Fruit fly (Drosophila melanogaster): ENCODE results near the gene CG33490.
"Not testable (repeated sequence)": the region's sequence is repeated elsewhere in the genome, so short reads cannot be mapped to it uniquely, and the experiment has no call there.

Gene CG33490

dm6 chr3L:11596585-11597252 lies 22.3 kb upstream of the CG33490 start, which contains the start of gene CG7368:
Gene CG7368, plus strand, starts transcription at chr3L:11597202.
- TF ChIP-seq pan (optimal IDR thresholded peaks at IDR 0.05) (no peak), psq (optimal IDR thresholded peaks at IDR 0.05) (no peak), CG8478 (optimal IDR thresholded peaks at IDR 0.05) (no peak), usp (GFP tag; optimal IDR thresholded peaks at IDR 0.05) (no peak), EcR (GFP tag; optimal IDR thresholded peaks at IDR 0.05) (no peak), Dll (optimal IDR thresholded peaks at IDR 0.05) (no peak)

DNA sequence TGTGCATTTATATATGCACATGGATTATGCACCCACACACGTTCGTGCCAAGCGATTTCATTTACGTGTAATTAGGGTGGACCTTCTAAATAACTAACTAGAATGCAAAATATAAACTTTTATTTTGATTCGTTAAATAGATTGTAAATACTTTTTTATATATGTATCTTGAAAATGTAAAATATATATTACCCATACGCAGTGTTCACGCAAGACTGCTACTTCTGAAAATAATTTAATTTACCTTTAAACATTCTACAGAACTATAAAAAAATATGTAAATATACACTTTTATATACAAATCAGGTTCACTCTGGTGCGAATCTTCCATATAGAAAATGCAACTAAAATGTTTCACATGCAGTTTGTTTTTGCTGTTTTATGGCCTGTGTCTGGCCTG lies 19.3 kb upstream of the CG33490 start:
- no peak for TF ChIP-seq EcR (GFP tag; optimal IDR thresholded peaks at IDR 0.05)
- no peak for TF ChIP-seq Dll (optimal IDR thresholded peaks at IDR 0.05)
- TF ChIP-seq pan (optimal IDR thresholded peaks at IDR 0.05), result no peak
- TF ChIP-seq psq (optimal IDR thresholded peaks at IDR 0.05), result no peak
- no peak for TF ChIP-seq usp (GFP tag; optimal IDR thresholded peaks at IDR 0.05)
- TF ChIP-seq CG8478 (optimal IDR thresholded peaks at IDR 0.05), result no peak

DNA sequence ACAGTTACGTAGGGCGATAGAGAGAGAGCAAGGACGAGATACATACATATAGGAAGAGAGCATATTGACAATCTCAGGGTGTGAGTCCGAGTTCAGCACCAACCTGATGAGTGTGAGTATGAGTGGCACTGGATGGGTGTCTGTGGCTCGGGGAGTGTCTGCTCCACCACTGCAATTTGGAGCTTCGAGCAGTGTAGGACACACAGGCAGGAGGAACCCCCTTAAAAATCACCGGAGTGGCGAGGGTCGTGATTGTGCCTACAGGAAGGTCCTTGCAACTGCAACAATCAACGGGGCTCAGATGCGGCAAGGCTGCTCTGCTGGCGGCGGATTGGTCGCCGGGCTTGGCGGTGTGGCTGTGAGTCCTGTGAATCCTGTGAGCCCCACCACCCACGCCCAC lies 17.3 kb upstream of the CG33490 start:
- no peak for TF ChIP-seq pan (optimal IDR thresholded peaks at IDR 0.05)

dm6 chr3L:11591131-11591530 lies 16.7 kb upstream of the CG33490 start, which contains the start of gene CG33268:
Gene CG33268, minus strand, starts transcription at chr3L:11591231.
- TF ChIP-seq Dll (optimal IDR thresholded peaks at IDR 0.05), result no peak
- TF ChIP-seq CG8478 (optimal IDR thresholded peaks at IDR 0.05), result no peak
- no peak for TF ChIP-seq psq (optimal IDR thresholded peaks at IDR 0.05)
- no peak for TF ChIP-seq pan (optimal IDR thresholded peaks at IDR 0.05)
- TF ChIP-seq usp (GFP tag; optimal IDR thresholded peaks at IDR 0.05), result no peak
- TF ChIP-seq EcR (GFP tag; optimal IDR thresholded peaks at IDR 0.05), result no peak

DNA sequence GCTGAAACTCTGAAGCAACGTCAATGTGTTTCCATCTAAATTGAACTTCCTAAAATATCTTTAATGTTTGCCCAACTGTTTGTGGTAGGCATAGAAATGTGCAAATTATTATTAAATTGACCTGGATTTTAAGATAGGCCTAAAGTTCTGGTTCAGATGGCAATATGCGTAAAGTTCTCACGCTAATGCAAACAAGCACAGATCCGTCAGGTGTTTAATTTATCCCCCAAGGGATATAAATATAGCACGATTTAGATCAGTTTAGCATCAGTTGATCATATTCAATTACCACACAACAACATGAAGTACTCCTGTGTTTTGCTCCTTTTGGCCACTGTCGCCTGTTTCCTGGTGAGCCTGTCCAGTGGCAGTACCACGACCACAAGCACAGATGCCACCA lies 14.9 kb upstream of the CG33490 start, which contains the start of gene CG7377:
Gene CG7377, plus strand, starts transcription at position 301 of the 400 bp plus-strand sequence.
- TF ChIP-seq pan (optimal IDR thresholded peaks at IDR 0.05); psq (optimal IDR thresholded peaks at IDR 0.05); usp (GFP tag; optimal IDR thresholded peaks at IDR 0.05): not testable (repeated sequence)

- no peak for TF ChIP-seq usp (GFP tag; optimal IDR thresholded peaks at IDR 0.05)
- TF ChIP-seq CG8478 (optimal IDR thresholded peaks at IDR 0.05), result no peak
- TF ChIP-seq psq (optimal IDR thresholded peaks at IDR 0.05), result no peak
- no peak for TF ChIP-seq pan (optimal IDR thresholded peaks at IDR 0.05)
These were observed 14.1 kb upstream of the CG33490 start for dm6 chr3L:11588594-11588993.

dm6 chr3L:11587720-11588580 lies 13.5 kb upstream of the CG33490 start, which contains the start of gene rt:
Gene rt, minus strand, starts transcription at chr3L:11587770.
- TF ChIP-seq CG8478 (optimal IDR thresholded peaks at IDR 0.05) (no peak), usp (GFP tag; optimal IDR thresholded peaks at IDR 0.05) (no peak), EcR (GFP tag; optimal IDR thresholded peaks at IDR 0.05) (no peak), psq (optimal IDR thresholded peaks at IDR 0.05) (no peak), Dll (optimal IDR thresholded peaks at IDR 0.05) (no peak), pan (optimal IDR thresholded peaks at IDR 0.05) (no peak)

dm6 chr3L:11586794-11587462 lies 12.5 kb upstream of the CG33490 start:
- TF ChIP-seq usp (GFP tag; optimal IDR thresholded peaks at IDR 0.05) (no peak), CG8478 (optimal IDR thresholded peaks at IDR 0.05) (no peak), Dll (optimal IDR thresholded peaks at IDR 0.05) (peak; percentile 70)

DNA sequence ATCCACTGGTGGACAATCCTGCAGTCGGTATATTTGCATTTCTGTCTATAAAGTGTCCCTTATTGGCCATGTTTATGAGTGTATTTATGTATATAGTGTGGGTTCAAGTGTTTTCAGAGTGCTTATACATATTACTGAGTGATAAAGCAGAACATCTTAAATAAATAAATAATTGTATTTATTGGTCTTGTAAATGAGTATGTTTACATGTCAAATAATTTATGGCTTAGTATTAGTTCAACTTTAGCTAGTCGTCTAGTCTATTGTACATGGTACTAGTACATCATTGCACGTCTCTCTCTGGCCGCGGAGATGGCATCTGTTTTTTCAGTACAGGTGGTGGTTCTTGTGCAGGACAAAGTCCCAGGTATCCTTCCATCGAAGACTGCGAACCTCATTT lies 9.5 kb upstream of the CG33490 start, which contains the start of gene CG32086:
Gene CG32086, minus strand, starts transcription at position 101 of the 400 bp plus-strand sequence.
- no peak for TF ChIP-seq usp (GFP tag; optimal IDR thresholded peaks at IDR 0.05)
- TF ChIP-seq CG8478 (optimal IDR thresholded peaks at IDR 0.05), result no peak
- TF ChIP-seq pan (optimal IDR thresholded peaks at IDR 0.05), result no peak
- TF ChIP-seq Dll (optimal IDR thresholded peaks at IDR 0.05), result no peak
- no peak for TF ChIP-seq psq (optimal IDR thresholded peaks at IDR 0.05)
- no peak for TF ChIP-seq EcR (GFP tag; optimal IDR thresholded peaks at IDR 0.05)

DNA sequence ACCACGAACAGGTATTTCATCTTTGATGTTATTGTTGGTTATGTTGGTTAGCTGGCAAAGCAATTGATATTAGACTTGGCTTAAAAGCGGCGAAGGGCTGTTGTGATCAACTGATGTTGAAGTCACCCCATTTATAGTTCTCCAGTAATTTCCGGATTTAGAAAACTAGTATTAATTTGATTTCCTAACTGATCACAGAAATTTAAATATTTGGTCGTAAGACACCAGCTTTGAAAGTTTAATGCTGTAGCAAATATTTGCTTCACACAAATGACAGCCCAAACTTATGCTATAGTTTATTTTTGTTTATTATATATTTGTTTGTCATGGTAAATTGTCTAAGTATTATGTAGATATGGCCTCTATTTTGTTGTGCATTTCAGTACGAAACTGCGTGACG lies 7.6 kb upstream of the CG33490 start, which contains the start of gene CG33269:
Gene CG33269, minus strand, starts transcription at position 101 of the 400 bp plus-strand sequence.
- TF ChIP-seq Dll (optimal IDR thresholded peaks at IDR 0.05), result no peak
- no peak for TF ChIP-seq psq (optimal IDR thresholded peaks at IDR 0.05)
- no peak for TF ChIP-seq EcR (GFP tag; optimal IDR thresholded peaks at IDR 0.05)
- no peak for TF ChIP-seq usp (GFP tag; optimal IDR thresholded peaks at IDR 0.05)
- TF ChIP-seq pan (optimal IDR thresholded peaks at IDR 0.05), result no peak
- TF ChIP-seq CG8478 (optimal IDR thresholded peaks at IDR 0.05), result no peak

dm6 chr3L:11580919-11581318 lies 6.5 kb upstream of the CG33490 start, which contains the start of gene CG43391:
Gene CG43391, minus strand, starts transcription at chr3L:11581019.
- TF ChIP-seq EcR (GFP tag; optimal IDR thresholded peaks at IDR 0.05) (no peak), psq (optimal IDR thresholded peaks at IDR 0.05) (no peak), usp (GFP tag; optimal IDR thresholded peaks at IDR 0.05) (no peak), Dll (optimal IDR thresholded peaks at IDR 0.05) (no peak), CG8478 (optimal IDR thresholded peaks at IDR 0.05) (no peak), pan (optimal IDR thresholded peaks at IDR 0.05) (no peak)

DNA sequence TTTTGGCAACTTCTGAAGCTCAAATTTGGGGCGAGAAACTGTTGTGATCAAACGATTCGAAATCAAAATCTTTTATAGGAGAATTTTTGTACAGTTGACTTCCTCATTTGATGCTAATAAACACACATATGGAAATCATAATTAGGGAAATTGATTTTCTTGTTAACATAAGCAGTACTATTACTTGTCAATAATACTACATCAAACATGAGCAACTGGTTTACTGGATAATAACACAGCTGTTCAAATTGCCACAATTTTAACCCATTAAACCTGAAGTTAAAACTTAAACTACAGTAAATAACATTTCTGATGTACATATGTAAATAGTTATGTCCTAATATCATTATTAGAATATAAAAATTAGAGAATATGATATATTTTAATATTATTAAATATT lies 5.5 kb upstream of the CG33490 start, which contains the start of gene CG43390:
Gene CG43390, minus strand, starts transcription at position 32 of the 400 bp plus-strand sequence.
- TF ChIP-seq Dll (optimal IDR thresholded peaks at IDR 0.05) (no peak), EcR (GFP tag; optimal IDR thresholded peaks at IDR 0.05) (no peak), CG8478 (optimal IDR thresholded peaks at IDR 0.05) (no peak), usp (GFP tag; optimal IDR thresholded peaks at IDR 0.05) (no peak), pan (optimal IDR thresholded peaks at IDR 0.05) (no peak), psq (optimal IDR thresholded peaks at IDR 0.05) (no peak)

Data from whole organism.